Fruit fly (Drosophila melanogaster) whole organism, embryonic: ENCODE results near the gene SmD2.

Source experiments
- Atf-2 ChIP-seq: fragments of 200-800 bp; sonication (Bioruptor generic); optimal IDR thresholded peaks from 2 replicates; lab custom pipeline; 2016; ENCODE audit warnings: missing biosample characterization, missing genetic modification characterization
- Bgb ChIP-seq: fragments of 200-800 bp; sonication (Bioruptor generic); IDR thresholded peaks from 2 replicates; pipeline ENCODE4 v1.3.6; 2022; ENCODE audit warnings: missing biosample characterization, missing genetic modification characterization; ENCODE audit not compliant: partially characterized antibody
- CG11085 ChIP-seq: fragments of 200-800 bp; sonication (Bioruptor generic); IDR thresholded peaks from 2 replicates; pipeline ENCODE4 v1.3.6; 2022; ENCODE audit warnings: missing biosample characterization, missing genetic modification characterization
- CG11093 ChIP-seq: fragments of 200-800 bp; sonication (Bioruptor generic); IDR thresholded peaks from 3 replicates; pipeline ENCODE4 v1.3.6; 2022; ENCODE audit warnings: missing biosample characterization, missing genetic modification characterization
- CG12155 ChIP-seq: fragments of 200-800 bp; sonication (Bioruptor generic); optimal IDR thresholded peaks from 3 replicates; lab custom pipeline; 2016; ENCODE audit warnings: missing biosample characterization, missing genetic modification characterization
- CG12391 ChIP-seq: fragments of 200-800 bp; sonication (Bioruptor generic); optimal IDR thresholded peaks from 3 replicates; lab custom pipeline; 2018; ENCODE audit warnings: missing biosample characterization, mild to moderate bottlenecking, missing genetic modification characterization, moderate library complexity
- CG13123 ChIP-seq: fragments of 200-800 bp; sonication (Bioruptor generic); optimal IDR thresholded peaks from 2 replicates; lab custom pipeline; 2016; ENCODE audit warnings: missing biosample characterization, missing genetic modification characterization
- CG13296 ChIP-seq: fragments of 200-800 bp; sonication (Bioruptor generic); optimal IDR thresholded peaks from 3 replicates; lab custom pipeline; 2018; ENCODE audit warnings: missing biosample characterization, mild to moderate bottlenecking, missing genetic modification characterization
- CG14710 ChIP-seq: fragments of 200-800 bp; sonication (Bioruptor generic); optimal IDR thresholded peaks from 3 replicates; lab custom pipeline; 2019; ENCODE audit warnings: missing biosample characterization, mild to moderate bottlenecking, missing genetic modification characterization, moderate library complexity
- CG15479 ChIP-seq: fragments of 200-800 bp; sonication (Bioruptor generic); optimal IDR thresholded peaks from 3 replicates; lab custom pipeline; 2019; ENCODE audit warnings: missing biosample characterization, mild to moderate bottlenecking, missing genetic modification characterization, moderate library complexity
- CG15514 ChIP-seq: fragments of 200-800 bp; sonication (Bioruptor generic); optimal IDR thresholded peaks from 3 replicates; lab custom pipeline; 2017; ENCODE audit warnings: missing biosample characterization, missing genetic modification characterization, mild to moderate bottlenecking, moderate library complexity, missing genetic modification reagents
- CG1602 ChIP-seq: fragments of 200-800 bp; sonication (Bioruptor generic); optimal IDR thresholded peaks from 3 replicates; lab custom pipeline; 2016; ENCODE audit warnings: missing biosample characterization, missing genetic modification characterization
- CG17359 ChIP-seq: fragments of 200-800 bp; sonication (Bioruptor generic); optimal IDR thresholded peaks from 3 replicates; lab custom pipeline; 2018; ENCODE audit warnings: missing biosample characterization, mild to moderate bottlenecking, missing genetic modification characterization, moderate library complexity
- CG31365 ChIP-seq: fragments of 200-800 bp; sonication (Bioruptor generic); optimal IDR thresholded peaks from 2 replicates; lab custom pipeline; 2018; ENCODE audit warnings: missing biosample characterization, mild to moderate bottlenecking, missing genetic modification characterization
- CG32772 ChIP-seq: fragments of 200-800 bp; sonication (Bioruptor generic); IDR thresholded peaks from 2 replicates; pipeline ENCODE4 v1.3.6; 2022; ENCODE audit warnings: missing biosample characterization, missing genetic modification characterization
- CG4360 ChIP-seq: fragments of 200-800 bp; sonication (Bioruptor generic); IDR thresholded peaks from 2 replicates; pipeline ENCODE4 v1.3.6; 2022; ENCODE audit warnings: missing biosample characterization, missing genetic modification characterization
- CG4854 ChIP-seq: fragments of 200-800 bp; sonication (Bioruptor generic); optimal IDR thresholded peaks from 2 replicates; lab custom pipeline; 2016; ENCODE audit warnings: missing biosample characterization, missing genetic modification characterization, inconsistent platforms
- CG6254 ChIP-seq: fragments of 200-800 bp; sonication (Bioruptor generic); optimal IDR thresholded peaks from 3 replicates; lab custom pipeline; 2017; ENCODE audit warnings: mild to moderate bottlenecking, missing biosample characterization, missing genetic modification reagents, missing genetic modification characterization
- D19A ChIP-seq: fragments of 200-800 bp; optimal IDR thresholded peaks from 3 replicates; lab custom pipeline; 2019; ENCODE audit warnings: missing biosample characterization, mild to moderate bottlenecking, missing genetic modification characterization, moderate library complexity
- Dek ChIP-seq: fragments of 200-800 bp; sonication (Bioruptor generic); optimal IDR thresholded peaks from 3 replicates; lab custom pipeline; 2019; ENCODE audit warnings: missing biosample characterization, mild to moderate bottlenecking, missing genetic modification characterization, moderate library complexity
- Ets97D ChIP-seq: fragments of 200-800 bp; sonication (Bioruptor generic); optimal IDR thresholded peaks from 3 replicates; lab custom pipeline; 2016; ENCODE audit warnings: missing biosample characterization, missing genetic modification characterization
- HHEX ChIP-seq: fragments of 200-800 bp; sonication (Bioruptor generic); optimal IDR thresholded peaks from 3 replicates; lab custom pipeline; 2017; ENCODE audit warnings: missing biosample characterization, mild to moderate bottlenecking, missing genetic modification characterization, missing genetic modification reagents
- Hsf ChIP-seq: fragments of 200-800 bp; sonication (Bioruptor generic); optimal IDR thresholded peaks from 3 replicates; lab custom pipeline; 2016; ENCODE audit warnings: missing biosample characterization, missing genetic modification characterization
- Mrtf ChIP-seq: fragments of 200-800 bp; sonication (Bioruptor generic); IDR thresholded peaks from 3 replicates; pipeline ENCODE4 v1.3.6; 2022; ENCODE audit warnings: missing biosample characterization, missing genetic modification characterization
- NC2β ChIP-seq: fragments of 200-800 bp; sonication (Bioruptor generic); optimal IDR thresholded peaks from 2 replicates; lab custom pipeline; 2016; ENCODE audit warnings: missing biosample characterization, missing genetic modification characterization
- Nf-YB ChIP-seq: fragments of 200-800 bp; sonication (Bioruptor generic); optimal IDR thresholded peaks from 3 replicates; lab custom pipeline; 2019; ENCODE audit warnings: missing biosample characterization, mild to moderate bottlenecking, missing genetic modification characterization, moderate library complexity
- NfI ChIP-seq: fragments of 200-800 bp; sonication (Bioruptor generic); optimal IDR thresholded peaks from 3 replicates; lab custom pipeline; 2018; ENCODE audit warnings: missing biosample characterization, mild to moderate bottlenecking, missing genetic modification characterization, moderate library complexity
- PHDP ChIP-seq: fragments of 200-800 bp; sonication (Bioruptor generic); optimal IDR thresholded peaks from 3 replicates; lab custom pipeline; 2018; ENCODE audit warnings: missing biosample characterization, mild to moderate bottlenecking, missing genetic modification characterization, moderate library complexity
- Ravus ChIP-seq: fragments of 200-800 bp; sonication (Bioruptor generic); IDR thresholded peaks from 2 replicates; pipeline ENCODE4 v1.3.6; 2022; ENCODE audit warnings: missing biosample characterization, missing genetic modification characterization
- Sox100B ChIP-seq: fragments of 200-800 bp; sonication (Bioruptor generic); optimal IDR thresholded peaks from 3 replicates; lab custom pipeline; 2018; ENCODE audit warnings: missing biosample characterization, mild to moderate bottlenecking, missing genetic modification characterization
- ara ChIP-seq: fragments of 200-800 bp; sonication (Bioruptor generic); IDR thresholded peaks from 2 replicates; pipeline ENCODE4 v1.3.6; 2022; ENCODE audit warnings: missing biosample characterization, missing genetic modification characterization
- cato ChIP-seq: fragments of 200-800 bp; sonication (Bioruptor generic); optimal IDR thresholded peaks from 2 replicates; lab custom pipeline; 2016; ENCODE audit warnings: missing biosample characterization, missing genetic modification characterization, borderline replicate concordance
- chif ChIP-seq, 2 experiments: fragments of 200-800 bp; sonication (Bioruptor generic); optimal IDR thresholded peaks; 3 replicates each; lab custom pipeline; 2016; ENCODE audit warnings: missing biosample characterization in 2 of 2, missing genetic modification characterization in 2 of 2
- crp ChIP-seq, 2 experiments: fragments of 200-800 bp; sonication (Bioruptor generic); optimal IDR thresholded peaks; 2 replicates in 1 of 2; 3 replicates in 1 of 2; lab custom pipeline; 2017; ENCODE audit warnings: missing biosample characterization in 2 of 2, missing genetic modification characterization in 2 of 2, mild to moderate bottlenecking in 1 of 2, moderate library complexity in 1 of 2
- dati ChIP-seq: fragments of 200-800 bp; sonication (Bioruptor generic); IDR thresholded peaks from 2 replicates; pipeline ENCODE4 v1.3.6; 2022; ENCODE audit warnings: missing biosample characterization, missing genetic modification characterization
- dysf ChIP-seq: fragments of 200-800 bp; sonication (Bioruptor generic); IDR thresholded peaks from 3 replicates; pipeline ENCODE4 v1.3.6; 2022; ENCODE audit warnings: missing biosample characterization, missing genetic modification characterization
- grau ChIP-seq: fragments of 200-800 bp; optimal IDR thresholded peaks from 3 replicates; lab custom pipeline; 2019; ENCODE audit warnings: missing biosample characterization, mild to moderate bottlenecking, missing genetic modification characterization, moderate library complexity
- odd ChIP-seq: fragments of 200-800 bp; sonication (Bioruptor generic); optimal IDR thresholded peaks from 2 replicates; lab custom pipeline; 2017; ENCODE audit warnings: missing biosample characterization, mild to moderate bottlenecking, missing genetic modification characterization
- salm ChIP-seq: fragments of 200-800 bp; sonication (Bioruptor generic); optimal IDR thresholded peaks from 2 replicates; lab custom pipeline; 2018; ENCODE audit warnings: missing biosample characterization, mild to moderate bottlenecking, missing genetic modification characterization
- schlank ChIP-seq: fragments of 200-800 bp; sonication (Bioruptor generic); optimal IDR thresholded peaks from 2 replicates; lab custom pipeline; 2018; ENCODE audit warnings: missing biosample characterization, mild to moderate bottlenecking, missing genetic modification characterization
- scrt ChIP-seq: fragments of 200-800 bp; sonication (Bioruptor generic); optimal IDR thresholded peaks from 2 replicates; lab custom pipeline; 2018; ENCODE audit warnings: missing biosample characterization, mild to moderate bottlenecking, missing genetic modification characterization, moderate library complexity
- seq ChIP-seq: fragments of 200-800 bp; sonication (Bioruptor generic); IDR thresholded peaks from 2 replicates; pipeline ENCODE4 v1.3.6; 2022; ENCODE audit warnings: missing biosample characterization, missing genetic modification characterization
- shn ChIP-seq: fragments of 200-800 bp; sonication (Bioruptor generic); optimal IDR thresholded peaks from 3 replicates; lab custom pipeline; 2016; ENCODE audit warnings: missing biosample characterization, missing genetic modification characterization
- tgo ChIP-seq: fragments of 200-800 bp; sonication (Bioruptor generic); IDR thresholded peaks from 3 replicates; pipeline ENCODE4 v1.3.6; 2022; ENCODE audit warnings: missing biosample characterization, missing genetic modification characterization
- tin ChIP-seq: fragments of 200-800 bp; sonication (Bioruptor generic); optimal IDR thresholded peaks from 3 replicates; lab custom pipeline; 2016; ENCODE audit warnings: missing biosample characterization, missing genetic modification characterization
- ttk ChIP-seq: fragments of 200-800 bp; sonication (Bioruptor generic); IDR thresholded peaks from 2 replicates; pipeline ENCODE4 v2.1.2; 2022; ENCODE audit warnings: missing biosample characterization, missing genetic modification characterization
- zen2 ChIP-seq: fragments of 200-800 bp; sonication (Bioruptor generic); IDR thresholded peaks from 3 replicates; pipeline ENCODE4 v1.3.6; 2022; ENCODE audit warnings: missing biosample characterization, missing genetic modification characterization; ENCODE audit not compliant: partially characterized antibody

Gene SmD2

dm6 chr3R:6353624-6354352 is 8.1 kb upstream of the SmD2 start (continued):
- TF ChIP-seq zen2 (GFP tag; lab: Robert Waterston, UW) (no peak), seq (GFP tag; lab: Robert Waterston, UW) (peak; percentile 62; the same call in 1 of the 2 replicates), CG4854 (GFP tag; lab: Kevin White, UChicago) (peak; percentile 41), grau (peak; percentile 85), CG6254 (GFP tag; lab: Kevin White, UChicago) (peak; percentile 67), crp (GFP tag; optimal IDR thresholded peaks at IDR 0.05; lab: Kevin White, UChicago) (peak in 1 of 2 experiments; percentile 37), Ets97D (GFP tag; lab: Kevin White, UChicago) (peak; percentile 24), dati (GFP tag; lab: Robert Waterston, UW) (0 out of 2 replicates have a peak, but pooled peaks have one; percentile 28), CG12155 (GFP tag; lab: Kevin White, UChicago) (peak; percentile 64), scrt (GFP tag; lab: Kevin White, UChicago) (no peak), dysf (GFP tag; lab: Robert Waterston, UW) (peak; percentile 82; the same call in 2 of the 3 replicates), Mrtf (GFP tag; lab: Robert Waterston, UW) (peak; percentile 59; the same call in 1 of the 3 replicates), CG13123 (peak; percentile 42), CG15479 (GFP tag; lab: Kevin White, UChicago) (no peak), ara (GFP tag; lab: Robert Waterston, UW) (no peak), schlank (tag; lab: Kevin White, UChicago) (peak; percentile 15), Sox100B (GFP tag; lab: Kevin White, UChicago) (peak; percentile 92), NC2β (GFP tag; lab: Kevin White, UChicago) (peak; percentile 39), tin (GFP tag; lab: Kevin White, UChicago) (peak; percentile 62), CG15514 (GFP tag; lab: Kevin White, UChicago) (no peak), tgo (GFP tag; lab: Robert Waterston, UW) (peak; percentile 72), ttk (GFP tag; lab: Robert Waterston, UW) (peak; percentile 63), chif (GFP tag; optimal IDR thresholded peaks at IDR 0.05; lab: Kevin White, UChicago) (peak; percentile 55 to 81)
- TF ChIP-seq, all 482 proteins: peak for 256

- peak; percentile 48 for TF ChIP-seq CG17359
- peak; percentile 76 for TF ChIP-seq CG4360 (GFP tag; lab: Robert Waterston, UW)
- TF ChIP-seq shn = no peak
- peak; percentile 4 for TF ChIP-seq salm
- peak; percentile 10 for TF ChIP-seq Nf-YB
- TF ChIP-seq CG13296 = peak; percentile 15
- 0 out of 2 replicates have a peak, but pooled peaks have one; percentile 14 for TF ChIP-seq Bgb (GFP tag; lab: Robert Waterston, UW)
- TF ChIP-seq CG12391 = peak; percentile 50
- peak; percentile 20 for TF ChIP-seq HHEX (GFP tag; lab: Kevin White, UChicago)
- TF ChIP-seq CG31365 (tag; lab: Kevin White, UChicago) = no peak
- peak; percentile 1 for TF ChIP-seq D19A (tag; lab: Kevin White, UChicago)
- TF ChIP-seq odd = peak; percentile 3
- TF ChIP-seq CG14710 (tag; lab: Kevin White, UChicago) = peak; percentile 17
- TF ChIP-seq Hsf (GFP tag; lab: Kevin White, UChicago) = peak; percentile 4
- TF ChIP-seq PHDP = peak; percentile 26
- TF ChIP-seq NfI (GFP tag; lab: Kevin White, UChicago) = peak; percentile 12
- TF ChIP-seq CG32772 (GFP tag; lab: Robert Waterston, UW) = no peak
- peak; percentile 15 for TF ChIP-seq CG1602
- no peak for TF ChIP-seq Dek (tag; lab: Kevin White, UChicago)
- no peak for TF ChIP-seq CG11085 (GFP tag; lab: Robert Waterston, UW)
- no peak for TF ChIP-seq Atf-2 (GFP tag; lab: Kevin White, UChicago)
- no peak for TF ChIP-seq Ravus
- TF ChIP-seq cato = no peak
- no peak for TF ChIP-seq CG11093 (GFP tag; lab: Robert Waterston, UW)
These were observed 7.3 kb upstream of the SmD2 start for dm6 chr3R:6352893-6353623.
